Fruit fly (Drosophila melanogaster) whole organism, wandering third instar larva: ENCODE data around the gene CG9664.

Source experiments
- Abd-B ChIP-seq: fragments of >200 bp; optimal IDR thresholded peaks from 2 replicates; lab custom pipeline; 2017; ENCODE audit warnings: missing biosample characterization, missing genetic modification characterization
- CG32264 ChIP-seq: fragments of 200-800 bp; sonication (Bioruptor generic); optimal IDR thresholded peaks from 2 replicates; lab custom pipeline; 2016; ENCODE audit warnings: missing biosample characterization, missing genetic modification characterization
- CrebA ChIP-seq: fragments of 200-800 bp; sonication (Bioruptor generic); optimal IDR thresholded peaks from 2 replicates; lab custom pipeline; 2016; ENCODE audit warnings: missing biosample characterization, mild to moderate bottlenecking, missing genetic modification characterization, borderline replicate concordance
- Dfd ChIP-seq: fragments of >200 bp; optimal IDR thresholded peaks from 2 replicates; lab custom pipeline; 2017; ENCODE audit warnings: missing biosample characterization, missing genetic modification characterization
- GATAd ChIP-seq: sonication (Bioruptor generic); optimal IDR thresholded peaks from 2 replicates; lab custom pipeline; 2016; ENCODE audit warnings: missing biosample characterization, missing genetic modification characterization
- HLH106 ChIP-seq: fragments of 200-800 bp; optimal IDR thresholded peaks from 3 replicates; lab custom pipeline; 2019; ENCODE audit warnings: missing biosample characterization, mild to moderate bottlenecking, missing genetic modification characterization, moderate library complexity
- Hnf4 ChIP-seq: fragments of 200-800 bp; sonication (Bioruptor generic); optimal IDR thresholded peaks from 2 replicates; lab custom pipeline; 2016; ENCODE audit warnings: missing biosample characterization, mild to moderate bottlenecking, missing genetic modification characterization
- Hr78 ChIP-seq: fragments of >200 bp; optimal IDR thresholded peaks from 2 replicates; lab custom pipeline; 2017; ENCODE audit warnings: missing biosample characterization, missing genetic modification characterization
- Hr83 ChIP-seq: fragments of 200-300 bp; sonication (Bioruptor generic); optimal IDR thresholded peaks from 2 replicates; lab custom pipeline; 2016; ENCODE audit warnings: missing biosample characterization, mild to moderate bottlenecking, missing genetic modification characterization, moderate library complexity; ENCODE audit not compliant: poor library complexity, severe bottlenecking
- Jra ChIP-seq: sonication (Bioruptor generic); optimal IDR thresholded peaks from 2 replicates; lab custom pipeline; 2016; ENCODE audit warnings: missing biosample characterization, missing genetic modification characterization
- Mio ChIP-seq: sonication (Bioruptor generic); optimal IDR thresholded peaks from 2 replicates; lab custom pipeline; 2016; ENCODE audit warnings: missing biosample characterization, missing genetic modification characterization
- Myc ChIP-seq: fragments of >200 bp; optimal IDR thresholded peaks from 2 replicates; lab custom pipeline; 2017
- OdsH ChIP-seq: fragments of 200-800 bp; sonication (Bioruptor generic); optimal IDR thresholded peaks from 2 replicates; lab custom pipeline; 2016; ENCODE audit warnings: missing biosample characterization, mild to moderate bottlenecking, missing genetic modification characterization
- Rel ChIP-seq, 2 experiments: fragments of 200-800 bp; sonication (Bioruptor generic) in 1 of 2; optimal IDR thresholded peaks; 2 replicates in 1 of 2; 3 replicates in 1 of 2; lab custom pipeline; 2016 to 2019; ENCODE audit warnings: mild to moderate bottlenecking in 2 of 2, missing biosample characterization in 2 of 2, missing genetic modification characterization in 2 of 2, moderate library complexity in 1 of 2
- Sp1 ChIP-seq: fragments of 200-800 bp; sonication (Bioruptor generic); optimal IDR thresholded peaks from 3 replicates; lab custom pipeline; 2019; ENCODE audit warnings: missing biosample characterization, mild to moderate bottlenecking, missing genetic modification characterization, moderate library complexity
- Vsx2 ChIP-seq: fragments of 200-300, 225-300 bp; sonication (Bioruptor generic); optimal IDR thresholded peaks from 2 replicates; lab custom pipeline; 2018; ENCODE audit warnings: missing biosample characterization, missing genetic modification characterization; ENCODE audit not compliant: partially characterized antibody
- br ChIP-seq: fragments of 200-800 bp; sonication (Bioruptor generic); optimal IDR thresholded peaks from 2 replicates; lab custom pipeline; 2016; ENCODE audit warnings: missing biosample characterization, missing genetic modification characterization
- brk ChIP-seq: fragments of 200-800 bp; sonication (Bioruptor generic); optimal IDR thresholded peaks from 2 replicates; lab custom pipeline; 2016; ENCODE audit warnings: missing biosample characterization, mild to moderate bottlenecking, missing genetic modification characterization
- dl ChIP-seq, 2 experiments: fragments of 175-275, 200-275 bp in 1 of 2; fragments of 200-275 bp in 1 of 2; sonication (Bioruptor generic); optimal IDR thresholded peaks; lab custom pipeline; 2018; ENCODE audit warnings: mild to moderate bottlenecking in 2 of 2, missing biosample characterization in 2 of 2, missing genetic modification characterization in 2 of 2, moderate library complexity in 2 of 2; ENCODE audit not compliant: partially characterized antibody in 2 of 2, insufficient read depth in 1 of 2
- dmrt93B ChIP-seq: fragments of 200-800 bp; sonication (Bioruptor generic); optimal IDR thresholded peaks from 2 replicates; lab custom pipeline; 2018; ENCODE audit warnings: missing biosample characterization, mild to moderate bottlenecking, missing genetic modification characterization
- ey ChIP-seq: fragments of 200-800 bp; sonication (Bioruptor generic); optimal IDR thresholded peaks from 2 replicates; lab custom pipeline; 2016; ENCODE audit warnings: missing biosample characterization, missing genetic modification characterization
- foxo ChIP-seq, 2 experiments: fragments of 200-800 bp; sonication (Bioruptor generic); optimal IDR thresholded peaks; 2 replicates in 1 of 2; 3 replicates in 1 of 2; lab custom pipeline; 2016 to 2017; ENCODE audit warnings: missing biosample characterization in 2 of 2, missing genetic modification characterization in 2 of 2
- fru ChIP-seq: fragments of 200-800 bp; sonication (Bioruptor generic); optimal IDR thresholded peaks from 3 replicates; lab custom pipeline; 2016; ENCODE audit warnings: missing biosample characterization, mild to moderate bottlenecking, missing genetic modification characterization
- h ChIP-seq: fragments of 200-800 bp; sonication (Bioruptor generic); optimal IDR thresholded peaks from 3 replicates; lab custom pipeline; 2016; ENCODE audit warnings: missing biosample characterization, mild to moderate bottlenecking, missing genetic modification characterization
- jim ChIP-seq: fragments of 175-275, 200-325 bp; sonication (Bioruptor generic); optimal IDR thresholded peaks from 2 replicates; lab custom pipeline; 2016; ENCODE audit warnings: missing biosample characterization, mild to moderate bottlenecking, missing genetic modification characterization
- psq ChIP-seq: fragments of 200-800 bp; sonication (Bioruptor generic); optimal IDR thresholded peaks from 3 replicates; lab custom pipeline; 2017; ENCODE audit warnings: missing biosample characterization, mild to moderate bottlenecking, missing genetic modification characterization, moderate library complexity
- rgr ChIP-seq: fragments of 200-800 bp; sonication (Bioruptor generic); optimal IDR thresholded peaks from 3 replicates; lab custom pipeline; 2016; ENCODE audit warnings: missing biosample characterization, mild to moderate bottlenecking, missing genetic modification characterization
- sage ChIP-seq: fragments of 200-800 bp; sonication (Bioruptor generic); optimal IDR thresholded peaks from 2 replicates; lab custom pipeline; 2016; ENCODE audit warnings: missing biosample characterization, mild to moderate bottlenecking, missing genetic modification characterization
- sv ChIP-seq: fragments of 200-800 bp; sonication (Bioruptor generic); optimal IDR thresholded peaks from 3 replicates; lab custom pipeline; 2016; ENCODE audit warnings: missing biosample characterization, missing genetic modification characterization
- tai ChIP-seq: sonication (Bioruptor generic); optimal IDR thresholded peaks from 2 replicates; lab custom pipeline; 2016; ENCODE audit warnings: missing biosample characterization, missing genetic modification characterization
- usp ChIP-seq: fragments of >200 bp; optimal IDR thresholded peaks from 2 replicates; lab custom pipeline; 2017; ENCODE audit warnings: missing biosample characterization, missing genetic modification characterization
- woc ChIP-seq: sonication (Bioruptor generic); optimal IDR thresholded peaks from 2 replicates; lab custom pipeline; 2016; ENCODE audit warnings: missing biosample characterization, mild to moderate bottlenecking, missing genetic modification characterization

CG9664 gene

DNA sequence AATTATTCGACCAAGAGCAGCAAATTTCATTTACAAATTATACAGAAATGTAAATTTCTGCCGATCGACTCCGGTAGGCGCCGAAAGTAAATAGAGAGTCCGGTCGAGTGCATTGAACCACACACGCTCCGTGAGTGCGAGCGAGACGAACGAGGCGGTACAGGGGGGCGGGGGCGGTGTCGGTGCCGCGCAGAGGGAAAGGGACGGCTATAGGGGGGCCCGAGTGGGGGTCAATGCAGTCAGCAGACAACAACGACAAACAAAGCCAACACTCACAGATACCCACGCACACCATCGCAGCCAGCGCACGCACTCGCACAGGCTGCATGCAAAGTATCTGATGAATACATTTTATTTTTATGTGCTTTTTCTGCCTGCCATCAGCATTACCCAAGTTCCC, 44.9 kb upstream of the CG9664 start:
- TF ChIP-seq fru (GFP tag; lab: Kevin White, UChicago), result no peak
- TF ChIP-seq psq, result peak; percentile 4
- TF ChIP-seq Rel (GFP tag; optimal IDR thresholded peaks at IDR 0.05; lab: Kevin White, UChicago), result no peak
- TF ChIP-seq Rel (tag; optimal IDR thresholded peaks at IDR 0.05; lab: Kevin White, UChicago), result peak; percentile 83
- TF ChIP-seq Sp1, result peak; percentile 9
- TF ChIP-seq Dfd (GFP tag; lab: Kevin White, UChicago), result peak; percentile 53
- no peak for TF ChIP-seq jim
- TF ChIP-seq HLH106, result peak; percentile 3
- TF ChIP-seq CG32264, result no peak
- peak; percentile 3 for TF ChIP-seq rgr (GFP tag; lab: Kevin White, UChicago)
- TF ChIP-seq, all 38 proteins: peak for 6

DNA sequence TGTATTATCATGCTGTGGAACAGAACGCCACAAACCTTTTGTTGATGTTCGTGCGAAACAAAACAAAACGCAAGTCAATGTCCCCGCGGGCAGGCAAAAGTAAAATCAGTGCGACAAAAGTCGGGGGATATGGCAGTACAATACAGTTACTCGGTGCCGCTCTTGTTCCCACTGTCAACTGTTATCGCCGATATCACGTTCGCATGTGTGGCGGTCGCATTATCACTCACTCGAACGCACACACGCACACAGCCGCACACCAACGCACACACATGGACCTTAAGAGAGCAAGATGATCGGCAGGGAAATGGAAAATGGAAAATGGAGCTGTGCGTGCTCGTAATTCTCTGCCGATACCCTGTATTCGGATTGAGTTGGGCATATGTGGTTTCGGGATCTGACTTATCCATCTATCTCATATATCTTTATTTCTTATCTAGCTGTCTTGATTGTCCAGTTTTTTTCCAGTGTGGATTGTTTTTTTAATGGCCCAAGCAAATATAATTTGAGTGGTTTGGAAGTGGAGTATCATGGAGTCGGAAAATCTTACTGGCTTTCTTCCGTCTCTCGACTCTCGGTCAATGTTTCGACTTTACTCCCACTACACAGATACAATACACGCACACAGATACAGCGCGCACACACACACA, 44.2 kb upstream of the CG9664 start:
- no peak for TF ChIP-seq Hr78 (GFP tag; lab: Kevin White, UChicago)
- peak; percentile 28 for TF ChIP-seq dmrt93B
- no peak for TF ChIP-seq brk
- peak; percentile 39 for TF ChIP-seq Hnf4
- peak; percentile 35 for TF ChIP-seq rgr (GFP tag; lab: Kevin White, UChicago)
- TF ChIP-seq usp (GFP tag; lab: Kevin White, UChicago), result no peak
- TF ChIP-seq woc (GFP tag; lab: Kevin White, UChicago), result no peak
- TF ChIP-seq Hr83 (GFP tag; lab: Kevin White, UChicago), result peak; percentile 49
- peak; percentile 18 for TF ChIP-seq fru (GFP tag; lab: Kevin White, UChicago)
- no peak for TF ChIP-seq Rel (GFP tag; optimal IDR thresholded peaks at IDR 0.05; lab: Kevin White, UChicago)
- peak; percentile 83 for TF ChIP-seq Rel (tag; optimal IDR thresholded peaks at IDR 0.05; lab: Kevin White, UChicago)
- peak; percentile 21 for TF ChIP-seq sv (GFP tag; lab: Kevin White, UChicago)
- TF ChIP-seq br (GFP tag; lab: Kevin White, UChicago), result peak; percentile 67
- TF ChIP-seq sage, result peak; percentile 36
- peak; percentile 17 for TF ChIP-seq psq
- peak in 1 of 2 experiments; percentile 61 for TF ChIP-seq foxo (GFP tag; optimal IDR thresholded peaks at IDR 0.05; lab: Kevin White, UChicago)
- peak; percentile 29 for TF ChIP-seq CrebA (GFP tag; lab: Kevin White, UChicago)
- TF ChIP-seq h (GFP tag; lab: Kevin White, UChicago), result peak; percentile 30
- no peak for TF ChIP-seq CG32264
- TF ChIP-seq ey (GFP tag; lab: Kevin White, UChicago), result peak; percentile 54
- peak; percentile 40 for TF ChIP-seq HLH106
- TF ChIP-seq OdsH (GFP tag; lab: Kevin White, UChicago), result peak; percentile 36
- TF ChIP-seq Jra, result no peak

DNA sequence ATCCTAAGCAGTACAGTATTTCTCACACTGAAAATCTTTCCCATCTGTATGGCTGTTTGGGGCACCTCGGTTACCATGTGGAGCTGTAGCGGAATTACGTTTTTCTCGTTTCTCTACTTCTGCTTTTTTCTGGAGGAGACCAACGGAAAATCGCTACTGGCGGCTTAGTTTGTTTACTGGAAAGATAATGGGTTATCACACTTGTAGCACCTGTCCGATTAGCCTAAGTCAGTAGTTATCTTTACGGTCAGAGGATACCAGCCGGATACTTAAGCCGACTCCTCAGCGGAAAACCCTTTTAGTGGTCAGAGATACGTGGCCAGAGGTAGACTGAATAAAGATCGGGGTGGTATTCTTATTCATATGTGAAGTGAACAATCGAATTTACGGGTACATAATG, 38.0 kb upstream of the CG9664 start, which contains the start of gene CG15408:
CG15408 (plus strand) TSS at position 301 of the 400 bp plus-strand sequence.
- TF ChIP-seq ey (GFP tag; lab: Kevin White, UChicago) (no peak), Vsx2 (GFP tag; lab: Kevin White, UChicago) (no peak), brk (no peak), usp (GFP tag; lab: Kevin White, UChicago) (no peak), fru (GFP tag; lab: Kevin White, UChicago) (no peak), jim (no peak), tai (GFP tag; lab: Kevin White, UChicago) (no peak), Abd-B (no peak), dl (GFP tag; optimal IDR thresholded peaks at IDR 0.05; lab: Kevin White, UChicago; ENCODE audit: insufficient read depth in 1 of 2, partially characterized antibody in 2 of 2) (no peak), psq (no peak), sage (no peak), Jra (no peak)

dm6 chr2L:3330628-3331027, 36.1 kb upstream of the CG9664 start, which contains the start of gene CG3285:
Gene CG3285, plus strand, starts transcription at chr2L:3330928.
- no peak for TF ChIP-seq Hnf4
- TF ChIP-seq Dfd (GFP tag; lab: Kevin White, UChicago), result no peak
- no peak for TF ChIP-seq usp (GFP tag; lab: Kevin White, UChicago)
- TF ChIP-seq Vsx2 (GFP tag; lab: Kevin White, UChicago), result no peak
- no peak for TF ChIP-seq GATAd
- no peak for TF ChIP-seq Rel (GFP tag; optimal IDR thresholded peaks at IDR 0.05; lab: Kevin White, UChicago)
- no peak for TF ChIP-seq Rel (tag; optimal IDR thresholded peaks at IDR 0.05; lab: Kevin White, UChicago)
- TF ChIP-seq Mio (GFP tag; lab: Kevin White, UChicago), result no peak
- no peak for TF ChIP-seq psq
- TF ChIP-seq OdsH (GFP tag; lab: Kevin White, UChicago), result no peak
- TF ChIP-seq Myc (lab: Kevin White, UChicago), result no peak
- TF ChIP-seq fru (GFP tag; lab: Kevin White, UChicago), result no peak
- no peak for TF ChIP-seq Hr78 (GFP tag; lab: Kevin White, UChicago)
- TF ChIP-seq jim, result no peak
- no peak for TF ChIP-seq sage
- no peak for TF ChIP-seq dmrt93B
- no peak for TF ChIP-seq foxo (GFP tag; optimal IDR thresholded peaks at IDR 0.05; lab: Kevin White, UChicago)
- TF ChIP-seq h (GFP tag; lab: Kevin White, UChicago), result no peak
- no peak for TF ChIP-seq CrebA (GFP tag; lab: Kevin White, UChicago)
- TF ChIP-seq woc (GFP tag; lab: Kevin White, UChicago), result no peak
